Worm (Caenorhabditis elegans) whole organism, late embryonic: ENCODE data around the gene clc-28.

Experiments
- C08G9.2 ChIP-seq: sonication (generic microtip); optimal IDR thresholded peaks from 2 replicates; lab custom pipeline; 2016; ENCODE audit warnings: mild to moderate bottlenecking, missing genetic modification characterization, moderate library complexity, missing compliant biosample characterization
- K02D7.2 ChIP-seq: sonication (generic microtip); optimal IDR thresholded peaks from 2 replicates; lab custom pipeline; 2017; ENCODE audit warnings: mild to moderate bottlenecking, missing genetic modification characterization, missing compliant biosample characterization
- K09A11.1 ChIP-seq: sonication (generic microtip); optimal IDR thresholded peaks from 2 replicates; lab custom pipeline; 2017; ENCODE audit warnings: antibody characterized with exemption, mild to moderate bottlenecking, missing genetic modification characterization, missing compliant biosample characterization; ENCODE audit not compliant: insufficient read depth
- Y22D7AL.16 ChIP-seq: sonication (generic microtip); optimal IDR thresholded peaks from 2 replicates; lab custom pipeline; 2016; ENCODE audit warnings: missing genetic modification characterization, missing compliant biosample characterization
- ahr-1 ChIP-seq: sonication (generic microtip); optimal IDR thresholded peaks from 2 replicates; lab custom pipeline; 2016; ENCODE audit warnings: missing genetic modification characterization, missing compliant biosample characterization
- ama-1 ChIP-seq: fragments of 150-350 bp; optimal IDR thresholded peaks from 2 replicates; lab custom pipeline; 2014
- ceh-14 ChIP-seq: sonication (generic microtip); optimal IDR thresholded peaks from 2 replicates; lab custom pipeline; 2016; ENCODE audit warnings: missing genotype, missing genetic modification characterization, missing compliant biosample characterization
- ceh-18 ChIP-seq: sonication (generic microtip); optimal IDR thresholded peaks from 2 replicates; lab custom pipeline; 2016; ENCODE audit warnings: missing genetic modification characterization, missing compliant biosample characterization
- ceh-2 ChIP-seq: sonication (generic microtip); optimal IDR thresholded peaks from 2 replicates; lab custom pipeline; 2016; ENCODE audit warnings: missing genotype, missing genetic modification characterization, missing compliant biosample characterization
- ceh-22 ChIP-seq: sonication (generic microtip); optimal IDR thresholded peaks from 2 replicates; lab custom pipeline; 2017; ENCODE audit warnings: missing biosample characterization, missing genetic modification characterization
- ceh-24 ChIP-seq: sonication (generic microtip); optimal IDR thresholded peaks from 2 replicates; lab custom pipeline; 2016; ENCODE audit warnings: mild to moderate bottlenecking, missing genetic modification characterization, missing compliant biosample characterization
- ceh-30 ChIP-seq: fragments of 150-350 bp; optimal IDR thresholded peaks from 2 replicates; lab custom pipeline; 2014; ENCODE audit warnings: missing biosample characterization, missing genetic modification characterization
- ceh-31 ChIP-seq: sonication (generic microtip); optimal IDR thresholded peaks from 2 replicates; lab custom pipeline; 2016; ENCODE audit warnings: missing genetic modification characterization, missing compliant biosample characterization
- ceh-34 ChIP-seq: sonication (generic microtip); optimal IDR thresholded peaks from 2 replicates; lab custom pipeline; 2016; ENCODE audit warnings: mild to moderate bottlenecking, missing genetic modification characterization, missing compliant biosample characterization
- ceh-45 ChIP-seq: fragments of 200-800 bp; sonication (Bioruptor generic); IDR thresholded peaks from 2 replicates; pipeline ENCODE4 v1.3.6; 2022; ENCODE audit warnings: missing genetic modification reagents, missing genetic modification characterization, missing compliant biosample characterization
- ceh-48 ChIP-seq: sonication (generic microtip); optimal IDR thresholded peaks from 2 replicates; lab custom pipeline; 2016; ENCODE audit warnings: missing genetic modification characterization, inconsistent platforms, missing compliant biosample characterization
- ceh-6 ChIP-seq: fragments of 200-800 bp; sonication (Bioruptor generic); optimal IDR thresholded peaks from 2 replicates; lab custom pipeline; 2018; ENCODE audit warnings: mild to moderate bottlenecking, missing genetic modification characterization, missing compliant biosample characterization
- ceh-9 ChIP-seq: sonication (generic microtip); optimal IDR thresholded peaks from 2 replicates; lab custom pipeline; 2016; ENCODE audit warnings: mild to moderate bottlenecking, missing genetic modification characterization, inconsistent platforms, missing compliant biosample characterization
- che-1 ChIP-seq: sonication (generic microtip); optimal IDR thresholded peaks from 2 replicates; lab custom pipeline; 2016; ENCODE audit warnings: mild to moderate bottlenecking, missing genetic modification characterization, missing compliant biosample characterization
- dve-1 ChIP-seq: sonication (generic microtip); optimal IDR thresholded peaks from 2 replicates; lab custom pipeline; 2017; ENCODE audit warnings: antibody characterized with exemption, mild to moderate bottlenecking, missing genetic modification characterization, missing compliant biosample characterization
- fkh-10 ChIP-seq: fragments of 150-350 bp; optimal IDR thresholded peaks from 2 replicates; lab custom pipeline; 2014; ENCODE audit warnings: missing biosample characterization, missing genetic modification reagents, missing genetic modification characterization
- fkh-6 ChIP-seq: sonication (generic microtip); optimal IDR thresholded peaks from 2 replicates; lab custom pipeline; 2016; ENCODE audit warnings: missing genetic modification characterization, missing compliant biosample characterization
- hlh-13 ChIP-seq: fragments of 200-800 bp; sonication (Bioruptor generic); optimal IDR thresholded peaks from 2 replicates; lab custom pipeline; 2018; ENCODE audit warnings: mild to moderate bottlenecking, missing genetic modification characterization, missing compliant biosample characterization
- hlh-30 ChIP-seq: sonication (generic microtip); optimal IDR thresholded peaks from 2 replicates; lab custom pipeline; 2017; ENCODE audit warnings: antibody characterized with exemption, missing genetic modification characterization, missing compliant biosample characterization; ENCODE audit not compliant: insufficient read depth
- hlh-6 ChIP-seq: sonication (generic microtip); optimal IDR thresholded peaks from 2 replicates; lab custom pipeline; 2016; ENCODE audit warnings: missing genotype, missing genetic modification characterization, missing compliant biosample characterization
- hlh-8 ChIP-seq: sonication (generic microtip); optimal IDR thresholded peaks from 2 replicates; lab custom pipeline; 2016; ENCODE audit warnings: missing genotype, missing genetic modification characterization, missing compliant biosample characterization
- lim-6 ChIP-seq: sonication (generic microtip); optimal IDR thresholded peaks from 2 replicates; lab custom pipeline; 2016; ENCODE audit warnings: missing genetic modification characterization, missing compliant biosample characterization
- madf-2 ChIP-seq: sonication (generic microtip); optimal IDR thresholded peaks from 2 replicates; lab custom pipeline; 2017; ENCODE audit warnings: missing genetic modification characterization, missing compliant biosample characterization
- mec-3 ChIP-seq: sonication (generic microtip); optimal IDR thresholded peaks from 2 replicates; lab custom pipeline; 2016; ENCODE audit warnings: borderline replicate concordance, missing genetic modification characterization, missing compliant biosample characterization
- nfya-1 ChIP-seq: sonication (generic microtip); optimal IDR thresholded peaks from 2 replicates; lab custom pipeline; 2017; ENCODE audit warnings: missing genetic modification characterization, mild to moderate bottlenecking, missing compliant biosample characterization, antibody characterized with exemption, moderate library complexity
- nhr-11 ChIP-seq: fragments of 150-350 bp; optimal IDR thresholded peaks from 2 replicates; lab custom pipeline; 2014; ENCODE audit warnings: missing biosample characterization, missing genetic modification characterization
- nhr-232 ChIP-seq: sonication (generic microtip); optimal IDR thresholded peaks from 2 replicates; lab custom pipeline; 2016; ENCODE audit warnings: missing genetic modification characterization, missing compliant biosample characterization
- odd-2 ChIP-seq: sonication (generic microtip); optimal IDR thresholded peaks from 2 replicates; lab custom pipeline; 2017; ENCODE audit warnings: antibody characterized with exemption, mild to moderate bottlenecking, missing genetic modification characterization, missing compliant biosample characterization
- pag-3 ChIP-seq: sonication (generic microtip); optimal IDR thresholded peaks from 2 replicates; lab custom pipeline; 2016; ENCODE audit warnings: missing compliant biosample characterization, missing genetic modification characterization, borderline replicate concordance
- pat-9 ChIP-seq: fragments of 200-800 bp; sonication (Bioruptor generic); optimal IDR thresholded peaks from 2 replicates; lab custom pipeline; 2018; ENCODE audit warnings: mild to moderate bottlenecking, missing genetic modification characterization, moderate library complexity, missing compliant biosample characterization
- pax-1 ChIP-seq: fragments of 150-350 bp; optimal IDR thresholded peaks from 2 replicates; lab custom pipeline; 2014; ENCODE audit warnings: missing biosample characterization, missing genetic modification characterization
- pha-4 ChIP-seq: fragments of 150-350 bp; optimal IDR thresholded peaks from 2 replicates; lab custom pipeline; 2018; ENCODE audit warnings: missing biosample characterization, missing genetic modification reagents, missing genetic modification characterization
- pqm-1 ChIP-seq: sonication (generic microtip); optimal IDR thresholded peaks from 2 replicates; lab custom pipeline; 2016; ENCODE audit warnings: missing genetic modification characterization, missing compliant biosample characterization
- pros-1 ChIP-seq: fragments of 150-350 bp; optimal IDR thresholded peaks from 2 replicates; lab custom pipeline; 2014; ENCODE audit warnings: missing biosample characterization, missing genetic modification reagents, missing genetic modification characterization
- rnt-1 ChIP-seq: sonication (generic microtip); optimal IDR thresholded peaks from 2 replicates; lab custom pipeline; 2016; ENCODE audit warnings: missing genetic modification characterization, missing compliant biosample characterization
- sdc-2 ChIP-seq: sonication (generic microtip); optimal IDR thresholded peaks from 2 replicates; lab custom pipeline; 2016; ENCODE audit warnings: missing genotype, missing genetic modification characterization, missing compliant biosample characterization
- sox-2 ChIP-seq: fragments of 200-800 bp; sonication (Bioruptor generic); IDR thresholded peaks from 2 replicates; pipeline ENCODE4 v1.3.6; 2022; ENCODE audit warnings: missing genetic modification reagents, missing genetic modification characterization, missing compliant biosample characterization
- tbx-2 ChIP-seq: sonication (generic microtip); optimal IDR thresholded peaks from 2 replicates; lab custom pipeline; 2016; ENCODE audit warnings: missing genetic modification characterization, missing compliant biosample characterization
- unc-3 ChIP-seq, 2 experiments: fragments of 200-800 bp in 1 of 2; sonication (Bioruptor generic) in 1 of 2; sonication (generic microtip) in 1 of 2; conservative IDR thresholded peaks in 1 of 2; optimal IDR thresholded peaks in 1 of 2; 2 replicates each; pipeline versions ENCODE4 v1.3.6 to Lab custom; 2016 to 2022; ENCODE audit warnings: missing compliant biosample characterization in 2 of 2, missing genetic modification characterization in 2 of 2, missing genetic modification reagents in 1 of 2
- unc-42 ChIP-seq: sonication (generic microtip); optimal IDR thresholded peaks from 2 replicates; lab custom pipeline; 2016; ENCODE audit warnings: missing genotype, missing genetic modification characterization, missing compliant biosample characterization
- unc-55 ChIP-seq: sonication (generic microtip); optimal IDR thresholded peaks from 2 replicates; lab custom pipeline; 2017; ENCODE audit warnings: missing biosample characterization, missing genetic modification reagents, missing genetic modification characterization
- zip-5 ChIP-seq: sonication (generic microtip); optimal IDR thresholded peaks from 2 replicates; lab custom pipeline; 2016; ENCODE audit warnings: missing genetic modification characterization, missing compliant biosample characterization
- ztf-16 ChIP-seq: sonication (generic microtip); optimal IDR thresholded peaks from 2 replicates; lab custom pipeline; 2017; ENCODE audit warnings: missing genetic modification characterization, missing compliant biosample characterization

Gene clc-28

ce11 chrIII:8358213-8358672 is 19.0 kb upstream of the clc-28 start, which contains the start of the genes R05D3.8 and rfp-1:
TSS of gene R05D3.8 (minus strand) at chrIII:8358327.
TSS of gene rfp-1 (plus strand) at chrIII:8358622.
- peak; percentile 53 for TF ChIP-seq unc-42
- TF ChIP-seq ceh-31 (tag; lab: Kevin White, UChicago), result peak; percentile 49
- no peak for TF ChIP-seq madf-2 (tag; lab: Kevin White, UChicago)
- no peak for TF ChIP-seq hlh-8 (tag; lab: Kevin White, UChicago)
- TF ChIP-seq nhr-11, result no peak
- no peak for TF ChIP-seq ceh-48 (tag; lab: Kevin White, UChicago)
- no peak for TF ChIP-seq C08G9.2 (tag; lab: Kevin White, UChicago)
- TF ChIP-seq Y22D7AL.16 (tag; lab: Kevin White, UChicago), result no peak
- no peak for TF ChIP-seq lim-6 (tag; lab: Kevin White, UChicago)
- TF ChIP-seq pag-3 (tag; lab: Kevin White, UChicago), result no peak
- TF ChIP-seq hlh-30 (tag; lab: Kevin White, UChicago), result peak; percentile 40
- TF ChIP-seq ceh-9, result no peak
- peak; percentile 15 for TF ChIP-seq ceh-30 (tag; lab: Kevin White, UChicago)
- TF ChIP-seq dve-1 (tag; lab: Kevin White, UChicago), result peak; percentile 44
- TF ChIP-seq ceh-18 (tag; lab: Kevin White, UChicago), result peak; percentile 35
- TF ChIP-seq ceh-14 (tag; lab: Kevin White, UChicago), result no peak
- no peak for TF ChIP-seq ceh-24 (tag; lab: Kevin White, UChicago)
- no peak for TF ChIP-seq ceh-6 (GFP tag; lab: Kevin White, UChicago)
- no peak for TF ChIP-seq zip-5 (tag; lab: Kevin White, UChicago)
- TF ChIP-seq fkh-6 (tag; lab: Kevin White, UChicago), result no peak
- TF ChIP-seq rnt-1 (tag; lab: Kevin White, UChicago), result peak; percentile 46
- TF ChIP-seq ceh-45 (GFP tag; lab: Robert Waterston, UW), result no peak
- no peak for TF ChIP-seq sox-2 (GFP tag; lab: Robert Waterston, UW)
- TF ChIP-seq pqm-1 (tag; lab: Kevin White, UChicago), result no peak
- TF ChIP-seq unc-3 (GFP tag; conservative IDR thresholded peaks at IDR 0.05; lab: Robert Waterston, UW), result no peak
- TF ChIP-seq unc-3 (tag; optimal IDR thresholded peaks at IDR 0.05; lab: Kevin White, UChicago), result no peak
- no peak for TF ChIP-seq ama-1 (lab: Kevin White, UChicago)
- TF ChIP-seq che-1 (tag; lab: Kevin White, UChicago), result no peak
- no peak for TF ChIP-seq odd-2 (tag; lab: Kevin White, UChicago)
- no peak for TF ChIP-seq hlh-6 (tag; lab: Kevin White, UChicago)
- no peak for TF ChIP-seq fkh-10 (GFP tag; lab: Kevin White, UChicago)
- TF ChIP-seq ceh-2 (tag; lab: Kevin White, UChicago), result no peak
- TF ChIP-seq tbx-2 (tag; lab: Kevin White, UChicago), result no peak
- peak; percentile 47 for TF ChIP-seq pax-1 (tag; lab: Kevin White, UChicago)
- no peak for TF ChIP-seq hlh-13 (GFP tag; lab: Kevin White, UChicago)
- no peak for TF ChIP-seq pha-4
- TF ChIP-seq nfya-1 (tag; lab: Kevin White, UChicago), result peak; percentile 71
- TF ChIP-seq ahr-1 (tag; lab: Kevin White, UChicago), result no peak
- TF ChIP-seq unc-55 (GFP tag; lab: Kevin White, UChicago), result peak; percentile 52
- peak; percentile 13 for TF ChIP-seq K09A11.1
- TF ChIP-seq ceh-34 (tag; lab: Kevin White, UChicago), result no peak

- TF ChIP-seq hlh-30 (tag; lab: Kevin White, UChicago), result peak; percentile 10
- no peak for TF ChIP-seq pat-9 (tag; lab: Kevin White, UChicago)
- peak; percentile 70 for TF ChIP-seq ceh-34 (tag; lab: Kevin White, UChicago)
- peak; percentile 87 for TF ChIP-seq nfya-1 (tag; lab: Kevin White, UChicago)
- TF ChIP-seq ahr-1 (tag; lab: Kevin White, UChicago), result no peak
- TF ChIP-seq pros-1 (tag; lab: Kevin White, UChicago), result peak; percentile 40
- peak; percentile 7 for TF ChIP-seq sdc-2
- TF ChIP-seq tbx-2 (tag; lab: Kevin White, UChicago), result peak; percentile 60
- no peak for TF ChIP-seq K02D7.2 (tag; lab: Kevin White, UChicago)
- no peak for TF ChIP-seq lim-6 (tag; lab: Kevin White, UChicago)
- TF ChIP-seq pax-1 (tag; lab: Kevin White, UChicago), result no peak
- TF ChIP-seq rnt-1 (tag; lab: Kevin White, UChicago), result no peak
- TF ChIP-seq mec-3 (tag; lab: Kevin White, UChicago), result no peak
- TF ChIP-seq unc-55 (GFP tag; lab: Kevin White, UChicago), result peak; percentile 14
- TF ChIP-seq nhr-232 (tag; lab: Kevin White, UChicago), result no peak
- TF ChIP-seq ceh-2 (tag; lab: Kevin White, UChicago), result peak; percentile 39
- TF ChIP-seq C08G9.2 (tag; lab: Kevin White, UChicago), result no peak
- TF ChIP-seq pag-3 (tag; lab: Kevin White, UChicago), result no peak
- peak; percentile 37 for TF ChIP-seq ceh-14 (tag; lab: Kevin White, UChicago)
- no peak for TF ChIP-seq ztf-16 (tag; lab: Kevin White, UChicago)
- TF ChIP-seq ceh-6 (GFP tag; lab: Kevin White, UChicago), result no peak
- TF ChIP-seq ceh-22 (tag; lab: Kevin White, UChicago), result no peak
- TF ChIP-seq hlh-6 (tag; lab: Kevin White, UChicago), result peak; percentile 25
- TF ChIP-seq ceh-24 (tag; lab: Kevin White, UChicago), result no peak
- no peak for TF ChIP-seq Y22D7AL.16 (tag; lab: Kevin White, UChicago)
These were observed 17.2 kb upstream of the clc-28 start for ce11 chrIII:8356407-8356881.
